Worm (Caenorhabditis elegans): ENCODE measurements around the gene ipla-5.

DNA sequence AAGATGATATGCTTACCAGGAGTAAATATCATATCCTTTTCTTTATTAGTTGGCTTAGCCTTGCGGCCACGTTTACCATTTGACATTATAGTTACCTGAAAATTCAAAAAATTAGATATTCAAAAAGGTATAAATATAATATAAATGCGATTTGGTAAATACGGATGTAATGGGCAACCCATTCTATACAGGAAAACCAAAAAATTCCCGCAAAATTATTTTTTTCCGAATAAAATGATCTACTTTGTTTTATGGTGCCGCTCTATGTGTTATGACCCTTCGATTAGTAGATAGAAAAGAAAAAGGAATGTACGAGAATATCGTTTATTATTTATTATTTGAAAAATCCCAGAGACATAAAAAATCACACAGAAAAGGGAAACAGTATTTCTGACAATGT, 39.7 kb downstream of the ipla-5 start, which contains the start of gene elli-1:
- no peak for TF ChIP-seq zag-1 (tag; optimal IDR thresholded peaks at IDR 0.05)
- TF ChIP-seq blmp-1 (tag; optimal IDR thresholded peaks at IDR 0.05; ENCODE audit: insufficient read depth), result no peak
- no peak for TF ChIP-seq nhr-25 (tag; optimal IDR thresholded peaks at IDR 0.05)
- no peak for TF ChIP-seq nhr-23 (tag; optimal IDR thresholded peaks at IDR 0.05)
- no peak for TF ChIP-seq unc-62 (GFP tag; optimal IDR thresholded peaks at IDR 0.05)
- no peak for TF ChIP-seq lin-39 (tag; optimal IDR thresholded peaks at IDR 0.05)
- no peak for TF ChIP-seq C34F6.9 (tag; optimal IDR thresholded peaks at IDR 0.05)
- TF ChIP-seq egl-27 (tag; optimal IDR thresholded peaks at IDR 0.05), result no peak
- no peak for TF ChIP-seq sma-3 (GFP tag; optimal IDR thresholded peaks at IDR 0.05)
- no peak for TF ChIP-seq fos-1 (tag; optimal IDR thresholded peaks at IDR 0.05)
